Worm (Caenorhabditis elegans) whole organism, L1 larva: ENCODE results near the gene K04H4.5.

Source experiments
- alr-1 ChIP-seq: fragments of 200-800 bp; sonication (Bioruptor generic); optimal IDR thresholded peaks from 2 replicates; lab custom pipeline; 2018; ENCODE audit warnings: borderline replicate concordance, mild to moderate bottlenecking, missing genetic modification characterization, missing compliant biosample characterization
- elt-2 ChIP-seq: sonication (generic microtip); optimal IDR thresholded peaks from 2 replicates; lab custom pipeline; 2016; ENCODE audit warnings: missing genetic modification characterization, mild to moderate bottlenecking, inconsistent platforms, missing compliant biosample characterization, missing genetic modification reagents
- fkh-10 ChIP-seq: sonication (generic microtip); optimal IDR thresholded peaks from 2 replicates; lab custom pipeline; 2017; ENCODE audit warnings: missing biosample characterization, missing genetic modification reagents, missing genetic modification characterization
- nhr-76 ChIP-seq: sonication (generic microtip); optimal IDR thresholded peaks from 2 replicates; lab custom pipeline; 2017; ENCODE audit warnings: missing biosample characterization, missing genetic modification characterization
- rnt-1 ChIP-seq: sonication (generic microtip); optimal IDR thresholded peaks from 2 replicates; lab custom pipeline; 2016; ENCODE audit warnings: mild to moderate bottlenecking, missing genetic modification characterization, moderate library complexity, missing compliant biosample characterization
- unc-62 ChIP-seq: fragments of 150-350 bp; optimal IDR thresholded peaks from 2 replicates; lab custom pipeline; 2014; ENCODE audit warnings: missing biosample characterization, missing genetic modification reagents, missing genetic modification characterization
- zag-1 ChIP-seq: fragments of 150-350 bp; optimal IDR thresholded peaks from 2 replicates; lab custom pipeline; 2014; ENCODE audit warnings: missing biosample characterization, missing genetic modification characterization

ce11 chrIII:9326528-9326927, 32.6 kb upstream of the K04H4.5 start:
- TF ChIP-seq nhr-76 (tag; lab: Kevin White, UChicago) (no peak), rnt-1 (tag; lab: Kevin White, UChicago) (no peak), alr-1 (tag; lab: Kevin White, UChicago) (no peak), fkh-10 (GFP tag; lab: Kevin White, UChicago) (no peak), unc-62 (no peak), zag-1 (tag; lab: Kevin White, UChicago) (no peak), elt-2 (tag; lab: Kevin White, UChicago) (peak; percentile 96)
